Fruit fly (Drosophila melanogaster) whole organism, embryonic: ENCODE results near the gene CG1622.

Experiments used
- BEAF-32 ChIP-seq: fragments of 200-800 bp; sonication (Bioruptor generic); optimal IDR thresholded peaks from 3 replicates; lab custom pipeline; 2017; ENCODE audit warnings: missing biosample characterization, missing genetic modification characterization, mild to moderate bottlenecking, moderate library complexity, missing genetic modification reagents
- CG13287 ChIP-seq: fragments of 200-800 bp; sonication (Bioruptor generic); IDR thresholded peaks from 2 replicates; pipeline ENCODE4 v1.3.6; 2022; ENCODE audit warnings: missing biosample characterization, missing genetic modification characterization; ENCODE audit not compliant: partially characterized antibody
- CG14965 ChIP-seq: fragments of 200-800 bp; sonication (Bioruptor generic); optimal IDR thresholded peaks from 2 replicates; lab custom pipeline; 2016; ENCODE audit warnings: missing biosample characterization, missing genetic modification characterization, borderline replicate concordance
- CG15601 ChIP-seq: fragments of 200-800 bp; sonication (Bioruptor generic); optimal IDR thresholded peaks from 3 replicates; lab custom pipeline; 2019; ENCODE audit warnings: missing biosample characterization, mild to moderate bottlenecking, missing genetic modification characterization, moderate library complexity
- CG15696 ChIP-seq: fragments of 200-800 bp; sonication (Bioruptor generic); optimal IDR thresholded peaks from 2 replicates; lab custom pipeline; 2019; ENCODE audit warnings: missing biosample characterization, mild to moderate bottlenecking, missing genetic modification characterization, moderate library complexity
- CG18011 ChIP-seq: fragments of 200-800 bp; sonication (Bioruptor generic); optimal IDR thresholded peaks from 2 replicates; lab custom pipeline; 2017; ENCODE audit warnings: missing biosample characterization, missing genetic modification characterization, mild to moderate bottlenecking, moderate library complexity, missing genotype
- CG2889 ChIP-seq: fragments of 200-800 bp; sonication (Bioruptor generic); IDR thresholded peaks from 3 replicates; pipeline ENCODE4 v1.3.6; 2022; ENCODE audit warnings: missing biosample characterization, missing genetic modification characterization
- CG3281 ChIP-seq: fragments of 200-800 bp; sonication (Bioruptor generic); optimal IDR thresholded peaks from 3 replicates; lab custom pipeline; 2017; ENCODE audit warnings: missing biosample characterization, mild to moderate bottlenecking, missing genetic modification characterization
- CG33213 ChIP-seq: fragments of 200-800 bp; sonication (Bioruptor generic); optimal IDR thresholded peaks from 3 replicates; lab custom pipeline; 2016; ENCODE audit warnings: missing biosample characterization, missing genetic modification characterization
- CG3838 ChIP-seq: fragments of 200-800 bp; sonication (Bioruptor generic); optimal IDR thresholded peaks from 3 replicates; lab custom pipeline; 2016; ENCODE audit warnings: missing biosample characterization, missing genetic modification characterization
- CG42726 ChIP-seq: fragments of 200-800 bp; sonication (Bioruptor generic); IDR thresholded peaks from 2 replicates; pipeline ENCODE4 v1.3.6; 2022; ENCODE audit warnings: missing biosample characterization, missing genetic modification characterization; ENCODE audit not compliant: partially characterized antibody
- CG6765 ChIP-seq: fragments of 200-800 bp; sonication (Bioruptor generic); optimal IDR thresholded peaks from 3 replicates; lab custom pipeline; 2017; ENCODE audit warnings: missing biosample characterization, mild to moderate bottlenecking, missing genetic modification characterization
- CG7786 ChIP-seq: fragments of 200-800 bp; sonication (Bioruptor generic); optimal IDR thresholded peaks from 2 replicates; lab custom pipeline; 2016; ENCODE audit warnings: missing biosample characterization, missing genetic modification characterization
- CG9817 ChIP-seq: fragments of 200-800 bp; sonication (Bioruptor generic); optimal IDR thresholded peaks from 2 replicates; lab custom pipeline; 2018; ENCODE audit warnings: missing biosample characterization, mild to moderate bottlenecking, missing genetic modification characterization, moderate library complexity
- CkIIα-i1 ChIP-seq: fragments of 200-800 bp; sonication (Bioruptor generic); IDR thresholded peaks from 2 replicates; pipeline ENCODE4 v1.3.6; 2022; ENCODE audit warnings: missing biosample characterization, missing genetic modification characterization
- Dll ChIP-seq: fragments of 200-800 bp; sonication (Bioruptor generic); IDR thresholded peaks from 4 replicates; pipeline ENCODE4 v1.3.6; 2022; ENCODE audit warnings: missing biosample characterization, missing genetic modification characterization; ENCODE audit not compliant: partially characterized antibody
- Ets65A ChIP-seq: fragments of 200-800 bp; sonication (Bioruptor generic); peaks from one replicate; lab custom pipeline; 2016; ENCODE audit warnings: missing biosample characterization, missing genetic modification characterization
- HHEX ChIP-seq: fragments of 200-800 bp; sonication (Bioruptor generic); optimal IDR thresholded peaks from 3 replicates; lab custom pipeline; 2017; ENCODE audit warnings: missing biosample characterization, mild to moderate bottlenecking, missing genetic modification characterization, missing genetic modification reagents
- HLHmδ ChIP-seq: fragments of 200-800 bp; sonication (Bioruptor generic); optimal IDR thresholded peaks from 2 replicates; lab custom pipeline; 2018; ENCODE audit warnings: missing biosample characterization, mild to moderate bottlenecking, missing genetic modification characterization, moderate library complexity
- Kr ChIP-seq: fragments of 200-800 bp; sonication (Bioruptor generic); optimal IDR thresholded peaks from 2 replicates; lab custom pipeline; 2017; ENCODE audit warnings: missing biosample characterization, mild to moderate bottlenecking, missing genetic modification characterization
- MBD-R2 ChIP-seq: fragments of 200-800 bp; sonication (Bioruptor generic); IDR thresholded peaks from 2 replicates; pipeline ENCODE4 v1.3.6; 2022; ENCODE audit warnings: missing biosample characterization, missing genetic modification characterization
- Sox102F ChIP-seq: fragments of 200-800 bp; sonication (Bioruptor generic); optimal IDR thresholded peaks from 2 replicates; lab custom pipeline; 2018; ENCODE audit warnings: missing biosample characterization, mild to moderate bottlenecking, missing genetic modification characterization, moderate library complexity
- ac ChIP-seq: fragments of 200-800 bp; sonication (Bioruptor generic); optimal IDR thresholded peaks from 3 replicates; lab custom pipeline; 2017; ENCODE audit warnings: missing biosample characterization, mild to moderate bottlenecking, missing genetic modification characterization
- crc ChIP-seq: fragments of 200-800 bp; sonication (Bioruptor generic); optimal IDR thresholded peaks from 2 replicates; lab custom pipeline; 2016; ENCODE audit warnings: missing biosample characterization, missing genetic modification characterization
- croc ChIP-seq: fragments of 200-800 bp; sonication (Bioruptor generic); conservative IDR thresholded peaks from 3 replicates; pipeline ENCODE4 v1.3.6; 2022; ENCODE audit warnings: missing biosample characterization, missing genetic modification characterization
- da ChIP-seq: fragments of 200-800 bp; sonication (Bioruptor generic); optimal IDR thresholded peaks from 2 replicates; lab custom pipeline; 2016; ENCODE audit warnings: missing biosample characterization, missing genetic modification characterization
- dan ChIP-seq: fragments of 200-800 bp; sonication (Bioruptor generic); IDR thresholded peaks from 2 replicates; pipeline ENCODE4 v1.3.6; 2022; ENCODE audit warnings: missing biosample characterization, missing genetic modification characterization
- danr ChIP-seq: fragments of 200-800 bp; sonication (Bioruptor generic); IDR thresholded peaks from 2 replicates; pipeline ENCODE4 v1.3.6; 2022; ENCODE audit warnings: missing biosample characterization, missing genetic modification characterization
- dati ChIP-seq: fragments of 200-800 bp; sonication (Bioruptor generic); IDR thresholded peaks from 2 replicates; pipeline ENCODE4 v1.3.6; 2022; ENCODE audit warnings: missing biosample characterization, missing genetic modification characterization
- fd64A ChIP-seq: fragments of 200-800 bp; sonication (Bioruptor generic); optimal IDR thresholded peaks from 3 replicates; lab custom pipeline; 2018; ENCODE audit warnings: missing biosample characterization, mild to moderate bottlenecking, missing genetic modification characterization
- fru ChIP-seq: fragments of >200 bp; optimal IDR thresholded peaks from 2 replicates; lab custom pipeline; 2017
- ftz-f1 ChIP-seq: fragments of 200-800 bp; sonication (Bioruptor generic); optimal IDR thresholded peaks from 2 replicates; lab custom pipeline; 2016; ENCODE audit warnings: missing biosample characterization, missing genetic modification characterization
- gcm2 ChIP-seq: fragments of 200-800 bp; sonication (Bioruptor generic); optimal IDR thresholded peaks from 2 replicates; lab custom pipeline; 2016; ENCODE audit warnings: missing biosample characterization, missing genetic modification characterization
- gem ChIP-seq: fragments of 200-800 bp; sonication (Bioruptor generic); optimal IDR thresholded peaks from 2 replicates; lab custom pipeline; 2019; ENCODE audit warnings: missing biosample characterization, mild to moderate bottlenecking, missing genetic modification characterization, moderate library complexity
- gsb-n ChIP-seq: fragments of 200-800 bp; sonication (Bioruptor generic); optimal IDR thresholded peaks from 3 replicates; lab custom pipeline; 2018; ENCODE audit warnings: missing biosample characterization, mild to moderate bottlenecking, missing genetic modification characterization
- h ChIP-seq: fragments of >200 bp; optimal IDR thresholded peaks from 2 replicates; lab custom pipeline; 2017
- ham ChIP-seq: fragments of 200-800 bp; sonication (Bioruptor generic); IDR thresholded peaks from 2 replicates; pipeline ENCODE4 v1.3.6; 2022; ENCODE audit warnings: missing biosample characterization, missing genetic modification characterization
- mld ChIP-seq: fragments of 200-800 bp; sonication (Bioruptor generic); IDR thresholded peaks from 3 replicates; pipeline ENCODE4 v1.3.6; 2022; ENCODE audit warnings: missing biosample characterization, missing genetic modification characterization; ENCODE audit not compliant: partially characterized antibody
- p53 ChIP-seq: fragments of 200-800 bp; sonication (Bioruptor generic); optimal IDR thresholded peaks from 2 replicates; lab custom pipeline; 2016; ENCODE audit warnings: missing biosample characterization, missing genetic modification characterization
- pb ChIP-seq: fragments of 200-800 bp; sonication (Bioruptor generic); optimal IDR thresholded peaks from 3 replicates; lab custom pipeline; 2016; ENCODE audit warnings: missing biosample characterization, missing genetic modification characterization
- peb ChIP-seq: fragments of 200-800 bp; sonication (Bioruptor generic); IDR thresholded peaks from 2 replicates; pipeline ENCODE4 v1.3.6; 2022; ENCODE audit warnings: missing biosample characterization, missing genetic modification characterization
- phol ChIP-seq: fragments of 200-800 bp; sonication (Bioruptor generic); optimal IDR thresholded peaks from 3 replicates; lab custom pipeline; 2018; ENCODE audit warnings: missing biosample characterization, mild to moderate bottlenecking, missing genetic modification characterization, moderate library complexity
- pita ChIP-seq: fragments of 200-800 bp; sonication (Bioruptor generic); optimal IDR thresholded peaks from 2 replicates; lab custom pipeline; 2017; ENCODE audit warnings: missing biosample characterization, mild to moderate bottlenecking, missing genetic modification characterization
- pzg ChIP-seq: fragments of 200-800 bp; sonication (Bioruptor generic); optimal IDR thresholded peaks from 3 replicates; lab custom pipeline; 2018; ENCODE audit warnings: missing biosample characterization, mild to moderate bottlenecking, missing genetic modification characterization, moderate library complexity
- salm ChIP-seq: fragments of 200-800 bp; sonication (Bioruptor generic); optimal IDR thresholded peaks from 2 replicates; lab custom pipeline; 2018; ENCODE audit warnings: missing biosample characterization, mild to moderate bottlenecking, missing genetic modification characterization
- shn ChIP-seq: fragments of 200-800 bp; sonication (Bioruptor generic); optimal IDR thresholded peaks from 3 replicates; lab custom pipeline; 2016; ENCODE audit warnings: missing biosample characterization, missing genetic modification characterization
- sr ChIP-seq: fragments of 200-800 bp; sonication (Bioruptor generic); IDR thresholded peaks from 3 replicates; pipeline ENCODE4 v1.3.6; 2022; ENCODE audit warnings: missing biosample characterization, missing genetic modification characterization
- stc ChIP-seq: fragments of 200-800 bp; sonication (Bioruptor generic); IDR thresholded peaks from 2 replicates; pipeline ENCODE4 v1.3.6; 2022; ENCODE audit warnings: missing biosample characterization, missing genetic modification characterization
- ttk ChIP-seq: fragments of 200-800 bp; sonication (Bioruptor generic); IDR thresholded peaks from 2 replicates; pipeline ENCODE4 v2.1.2; 2022; ENCODE audit warnings: missing biosample characterization, missing genetic modification characterization
- twi ChIP-seq: fragments of 200-800 bp; optimal IDR thresholded peaks from 2 replicates; lab custom pipeline; 2019; ENCODE audit warnings: missing biosample characterization, mild to moderate bottlenecking, missing genetic modification characterization, moderate library complexity
- yki ChIP-seq: fragments of >200 bp; optimal IDR thresholded peaks from 3 replicates; lab custom pipeline; 2018

CG1622 gene

DNA sequence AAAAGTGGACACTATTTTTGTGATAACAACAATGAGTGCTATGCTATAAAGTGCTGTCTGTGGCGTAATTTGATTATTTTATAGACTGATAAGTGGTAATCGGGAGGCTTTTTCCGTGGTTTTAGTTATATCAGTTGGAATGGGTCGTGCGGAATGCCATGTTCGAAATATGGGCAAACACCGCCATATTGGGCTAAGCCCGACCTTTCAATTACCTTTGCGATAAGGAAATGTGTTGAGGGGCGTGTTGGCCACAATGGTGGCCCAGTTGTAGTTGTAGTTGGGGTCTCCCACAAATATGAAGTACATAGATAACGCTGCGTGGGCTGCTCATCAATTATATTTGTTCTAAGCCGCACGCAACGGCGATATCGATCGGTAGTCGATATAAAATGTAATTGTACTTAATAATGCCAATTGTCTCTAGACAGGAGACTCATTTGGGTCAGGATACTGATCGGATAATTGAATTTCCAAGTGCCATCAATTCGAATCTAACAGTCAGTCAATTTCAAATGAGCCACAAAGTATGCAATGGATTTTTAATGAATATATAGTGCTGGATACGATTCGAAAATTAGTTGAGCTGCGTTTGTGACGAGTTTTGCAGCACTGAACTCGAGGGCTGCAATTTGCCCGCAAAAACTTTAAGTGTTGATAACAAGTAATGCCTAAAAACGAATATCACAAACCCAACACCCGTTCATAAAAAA is 37.7 kb downstream of the CG1622 start (continued):
- TF ChIP-seq Kr (GFP tag; lab: Kevin White, UChicago) (no peak), gsb-n (tag; lab: Kevin White, UChicago) (no peak), CkIIα-i1 (no peak), CG15696 (tag; lab: Kevin White, UChicago) (no peak), CG15601 (tag; lab: Kevin White, UChicago) (peak; percentile 84), sr (no peak), CG9817 (tag; lab: Kevin White, UChicago) (peak; percentile 7), phol (tag; lab: Kevin White, UChicago) (no peak), gem (tag; lab: Kevin White, UChicago) (no peak), CG13287 (GFP tag; lab: Robert Waterston, UW) (peak; percentile 38; the same call in 1 of the 2 replicates), Sox102F (GFP tag; lab: Kevin White, UChicago) (no peak), crc (no peak), CG2889 (GFP tag; lab: Robert Waterston, UW) (no peak), salm (tag; lab: Kevin White, UChicago) (no peak), da (GFP tag; lab: Kevin White, UChicago) (no peak), Ets65A (GFP tag; lab: Kevin White, UChicago) (peak; percentile 17), ham (no peak), shn (peak; percentile 54), CG6765 (GFP tag; lab: Kevin White, UChicago) (peak; percentile 29), MBD-R2 (GFP tag; lab: Robert Waterston, UW) (no peak; the same call in 1 of the 2 replicates), mld (GFP tag; lab: Robert Waterston, UW) (no peak), danr (no peak), gcm2 (GFP tag; lab: Kevin White, UChicago) (no peak), croc (no peak), peb (GFP tag; lab: Robert Waterston, UW) (no peak), HHEX (GFP tag; lab: Kevin White, UChicago) (peak; percentile 3), h (lab: Kevin White, UChicago) (no peak), CG7786 (peak; percentile 15), ftz-f1 (peak; percentile 0), dati (GFP tag; lab: Robert Waterston, UW) (no peak), Dll (GFP tag; lab: Robert Waterston, UW) (no peak), dan (GFP tag; lab: Robert Waterston, UW) (no peak), CG14965 (GFP tag; lab: Kevin White, UChicago) (no peak), BEAF-32 (GFP tag; lab: Kevin White, UChicago) (peak; percentile 29), fru (no peak), HLHmδ (GFP tag; lab: Kevin White, UChicago) (no peak), stc (GFP tag; lab: Robert Waterston, UW) (no peak), pzg (GFP tag; lab: Kevin White, UChicago) (peak; percentile 81), p53 (GFP tag; lab: Kevin White, UChicago) (no peak), CG3838 (no peak), ac (GFP tag; lab: Kevin White, UChicago) (no peak), CG33213 (peak; percentile 57), pb (GFP tag; lab: Kevin White, UChicago) (peak; percentile 3), fd64A (no peak), yki (lab: Kevin White, UChicago) (no peak), ttk (GFP tag; lab: Robert Waterston, UW) (no peak), CG18011 (GFP tag; lab: Kevin White, UChicago) (peak; percentile 23), pita (GFP tag; lab: Kevin White, UChicago) (no peak), CG3281 (GFP tag; lab: Kevin White, UChicago) (no peak), CG42726 (GFP tag; lab: Robert Waterston, UW) (no peak), twi (tag; lab: Kevin White, UChicago) (no peak)
